Worm (Caenorhabditis elegans) whole organism, L3 larva: ENCODE data around the gene aco-2.

Experiments
- R02D3.7 ChIP-seq: fragments of 150-350 bp; optimal IDR thresholded peaks from 2 replicates; lab custom pipeline; 2014; ENCODE audit warnings: missing biosample characterization, missing genetic modification characterization
- ZK546.5 ChIP-seq: sonication (generic microtip); optimal IDR thresholded peaks from 2 replicates; lab custom pipeline; 2017; ENCODE audit warnings: missing biosample characterization, missing genetic modification characterization
- ama-1 ChIP-seq: fragments of 150-350 bp; optimal IDR thresholded peaks from 2 replicates; lab custom pipeline; 2018
- fos-1 ChIP-seq: fragments of 150-350 bp; optimal IDR thresholded peaks from 2 replicates; lab custom pipeline; 2014; ENCODE audit warnings: missing biosample characterization, missing genetic modification characterization
- nhr-12 ChIP-seq: fragments of 150-350 bp; optimal IDR thresholded peaks from 2 replicates; lab custom pipeline; 2014; ENCODE audit warnings: missing biosample characterization, missing genetic modification characterization
- nhr-237 ChIP-seq: fragments of 150-350 bp; optimal IDR thresholded peaks from 2 replicates; lab custom pipeline; 2014; ENCODE audit warnings: missing biosample characterization, missing genetic modification characterization
- pqm-1 ChIP-seq: fragments of 150-350 bp; optimal IDR thresholded peaks from 2 replicates; lab custom pipeline; 2017; ENCODE audit warnings: missing biosample characterization, missing genetic modification characterization, inconsistent platforms
- sea-2 ChIP-seq: fragments of 150-350 bp; sonication (generic microtip); optimal IDR thresholded peaks from 4 replicates; lab custom pipeline; 2014; ENCODE audit warnings: missing biosample characterization, missing genetic modification reagents, missing genetic modification characterization
- skn-1 ChIP-seq: fragments of 150-350 bp; optimal IDR thresholded peaks from 2 replicates; lab custom pipeline; 2014; ENCODE audit warnings: missing biosample characterization, missing genetic modification characterization
- unc-62 ChIP-seq: fragments of 150-350 bp; sonication (generic microtip); optimal IDR thresholded peaks from 4 replicates; lab custom pipeline; 2014; ENCODE audit warnings: missing biosample characterization, missing genetic modification reagents, missing genetic modification characterization

- TF ChIP-seq nhr-12, result no peak
- TF ChIP-seq unc-62 (GFP tag; lab: Kevin White, UChicago), result no peak
- TF ChIP-seq nhr-237 (tag; lab: Kevin White, UChicago), result no peak
- no peak for TF ChIP-seq R02D3.7 (tag; lab: Kevin White, UChicago)
- no peak for TF ChIP-seq ZK546.5 (tag; lab: Kevin White, UChicago)
- no peak for TF ChIP-seq pqm-1
- no peak for TF ChIP-seq fos-1 (tag; lab: Kevin White, UChicago)
- TF ChIP-seq ama-1 (lab: Kevin White, UChicago), result no peak
- TF ChIP-seq skn-1, result no peak
- no peak for TF ChIP-seq sea-2 (GFP tag; lab: Kevin White, UChicago)
Observed at ce11 chrIII:7924821-7925220, 48.7 kb upstream of the aco-2 start, which contains the start of gene tag-250.
